Worm (Caenorhabditis elegans): ENCODE data around the gene Y39A1A.20.

Y39A1A.20 gene

DNA sequence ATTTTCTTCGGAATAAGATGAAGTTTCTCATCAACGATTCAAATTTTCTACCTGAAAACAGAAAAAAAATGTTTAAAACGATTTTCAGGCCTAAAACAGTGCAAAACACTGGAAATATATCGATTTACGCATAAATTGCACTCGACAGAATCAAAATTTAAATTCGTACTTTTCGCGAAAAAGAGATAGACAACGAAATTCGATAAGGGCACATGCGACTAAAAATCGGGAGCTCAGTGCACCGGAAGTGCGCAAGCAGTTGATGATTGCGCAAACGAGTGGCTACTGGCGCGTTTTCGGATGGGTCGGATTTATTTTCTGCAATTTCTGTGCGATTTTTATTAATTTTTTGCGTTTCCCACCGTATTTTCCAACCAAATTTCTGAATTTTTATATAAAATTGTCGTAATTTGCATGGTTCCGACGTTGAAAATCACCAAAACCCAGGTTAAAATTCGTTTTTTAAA lies 6.6 kb upstream of the Y39A1A.20 start, which contains the start of the genes Y39A1A.21 and Y39A1A.22:
Gene Y39A1A.21 (minus strand): TSS at position 51 of the 467 bp plus-strand sequence.
Gene Y39A1A.22 (minus strand): TSS at position 57 of the 467 bp plus-strand sequence.
- TF ChIP-seq tra-4 (tag; optimal IDR thresholded peaks at IDR 0.05) = no peak
- TF ChIP-seq F13C5.2 (tag; optimal IDR thresholded peaks at IDR 0.05) = peak; percentile 79
- TF ChIP-seq ama-1 (optimal IDR thresholded peaks at IDR 0.05) = no peak
- peak; percentile 53 for TF ChIP-seq ceh-36 (tag; optimal IDR thresholded peaks at IDR 0.05)
- 0 out of 2 replicates have a peak, but pooled peaks have one; percentile 69 for TF ChIP-seq scrt-1 (GFP tag; IDR thresholded peaks at IDR 0.05)
- TF ChIP-seq sea-1 (GFP tag; conservative IDR thresholded peaks at IDR 0.05) = peak; percentile 50; the same call in 1 of the 2 replicates
- 0 out of 2 replicates have a peak, but pooled peaks have one; percentile 23 for TF ChIP-seq tbx-37 (GFP tag; conservative IDR thresholded peaks at IDR 0.05)
- peak; percentile 58; the same call in 1 of the 2 replicates for TF ChIP-seq pes-1 (GFP tag; IDR thresholded peaks at IDR 0.05)
- peak; percentile 59 for TF ChIP-seq ets-7 (tag; optimal IDR thresholded peaks at IDR 0.05)
- TF ChIP-seq hmg-4 (GFP tag; optimal IDR thresholded peaks at IDR 0.05) = no peak

DNA sequence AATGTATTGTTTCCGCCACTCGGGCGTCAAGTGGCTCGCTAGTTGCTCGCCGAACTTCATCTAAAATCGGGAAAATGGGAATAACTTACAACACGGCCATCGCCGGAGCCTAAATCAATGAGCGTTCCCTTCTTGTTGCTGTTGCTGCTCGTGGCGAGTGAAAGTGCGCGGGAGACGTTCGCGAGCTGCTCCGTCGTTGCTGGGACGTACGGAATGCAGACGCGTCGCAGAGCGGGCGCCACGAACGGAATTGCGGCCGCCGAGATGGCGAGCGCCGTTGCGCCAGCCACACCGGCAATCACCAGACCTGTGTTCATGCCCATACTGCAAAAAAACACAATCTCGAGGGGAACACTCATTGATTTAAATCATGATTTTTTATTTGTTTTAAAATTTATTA lies 6.1 kb upstream of the Y39A1A.20 start:
- TF ChIP-seq flt-1 (GFP tag; IDR thresholded peaks at IDR 0.05) (no peak), ama-1 (optimal IDR thresholded peaks at IDR 0.05) (no peak), pes-1 (GFP tag; IDR thresholded peaks at IDR 0.05) (no peak), tbx-11 (GFP tag; IDR thresholded peaks at IDR 0.05) (no peak), hnd-1 (tag; optimal IDR thresholded peaks at IDR 0.05) (no peak), ets-7 (tag; optimal IDR thresholded peaks at IDR 0.05) (no peak), ceh-13 (GFP tag; optimal IDR thresholded peaks at IDR 0.05) (no peak), hmg-4 (GFP tag; optimal IDR thresholded peaks at IDR 0.05) (no peak), tra-4 (tag; optimal IDR thresholded peaks at IDR 0.05) (no peak), aly-1 (tag; optimal IDR thresholded peaks at IDR 0.05) (no peak), sea-1 (GFP tag; conservative IDR thresholded peaks at IDR 0.05) (no peak), tbx-37 (GFP tag; conservative IDR thresholded peaks at IDR 0.05) (no peak)

DNA sequence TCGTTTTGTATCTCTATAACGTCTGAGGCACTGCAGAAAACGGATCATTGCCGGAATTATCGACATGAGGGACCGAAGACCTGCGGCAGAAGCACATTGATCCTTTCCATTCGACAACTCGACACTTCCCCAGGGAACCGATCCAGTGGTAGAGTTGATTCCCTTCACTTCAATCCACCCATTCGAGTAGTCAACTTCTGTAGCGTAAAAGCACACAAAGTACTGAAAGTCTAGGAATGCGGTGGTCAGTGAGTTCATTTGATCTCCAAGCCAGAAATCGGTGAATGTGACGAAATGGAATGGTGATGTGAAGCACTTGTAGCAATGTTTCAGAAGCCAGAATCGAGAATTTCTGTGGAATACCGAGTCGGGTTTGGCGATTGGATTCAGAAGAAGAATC lies 4.1 kb upstream of the Y39A1A.20 start:
- TF ChIP-seq B0310.2 (tag; optimal IDR thresholded peaks at IDR 0.05) = no peak
- TF ChIP-seq hnd-1 (tag; optimal IDR thresholded peaks at IDR 0.05) = no peak
- no peak for TF ChIP-seq sea-1 (GFP tag; conservative IDR thresholded peaks at IDR 0.05)
- TF ChIP-seq pes-1 (GFP tag; IDR thresholded peaks at IDR 0.05) = no peak
- TF ChIP-seq ceh-13 (GFP tag; optimal IDR thresholded peaks at IDR 0.05) = no peak
- TF ChIP-seq ceh-36 (tag; optimal IDR thresholded peaks at IDR 0.05) = no peak
- no peak for TF ChIP-seq F13C5.2 (tag; optimal IDR thresholded peaks at IDR 0.05)
- no peak for TF ChIP-seq ets-7 (tag; optimal IDR thresholded peaks at IDR 0.05)

DNA sequence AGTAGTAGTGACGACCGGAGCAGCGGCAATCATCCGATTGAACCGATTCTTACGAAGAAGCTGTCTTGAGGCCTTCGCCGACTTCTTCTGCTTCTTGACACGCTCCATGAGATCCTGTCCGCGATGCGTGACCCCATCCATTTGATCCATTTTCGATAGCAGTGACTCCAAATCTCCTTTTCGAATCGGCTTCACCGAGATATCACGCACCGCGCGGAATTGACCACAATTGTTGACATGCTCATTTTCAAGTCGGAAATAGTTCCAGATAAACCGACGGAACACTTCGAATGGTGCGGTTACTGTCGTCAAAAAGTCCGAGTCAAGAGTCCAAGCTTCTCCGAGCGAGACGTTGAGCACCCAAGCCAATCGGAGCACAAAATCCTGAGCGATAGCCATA lies 3.5 kb upstream of the Y39A1A.20 start:
- TF ChIP-seq ama-1 (optimal IDR thresholded peaks at IDR 0.05) (no peak), hmg-4 (GFP tag; optimal IDR thresholded peaks at IDR 0.05) (no peak), tra-4 (tag; optimal IDR thresholded peaks at IDR 0.05) (no peak), flt-1 (GFP tag; IDR thresholded peaks at IDR 0.05) (no peak), B0310.2 (tag; optimal IDR thresholded peaks at IDR 0.05) (no peak), tbx-37 (GFP tag; conservative IDR thresholded peaks at IDR 0.05) (no peak), hmbx-1 (tag; optimal IDR thresholded peaks at IDR 0.05) (no peak), ceh-36 (tag; optimal IDR thresholded peaks at IDR 0.05) (no peak), ceh-13 (GFP tag; optimal IDR thresholded peaks at IDR 0.05) (no peak), aly-1 (tag; optimal IDR thresholded peaks at IDR 0.05) (no peak), pes-1 (GFP tag; IDR thresholded peaks at IDR 0.05) (no peak), scrt-1 (GFP tag; IDR thresholded peaks at IDR 0.05) (no peak), hnd-1 (tag; optimal IDR thresholded peaks at IDR 0.05) (no peak)

DNA sequence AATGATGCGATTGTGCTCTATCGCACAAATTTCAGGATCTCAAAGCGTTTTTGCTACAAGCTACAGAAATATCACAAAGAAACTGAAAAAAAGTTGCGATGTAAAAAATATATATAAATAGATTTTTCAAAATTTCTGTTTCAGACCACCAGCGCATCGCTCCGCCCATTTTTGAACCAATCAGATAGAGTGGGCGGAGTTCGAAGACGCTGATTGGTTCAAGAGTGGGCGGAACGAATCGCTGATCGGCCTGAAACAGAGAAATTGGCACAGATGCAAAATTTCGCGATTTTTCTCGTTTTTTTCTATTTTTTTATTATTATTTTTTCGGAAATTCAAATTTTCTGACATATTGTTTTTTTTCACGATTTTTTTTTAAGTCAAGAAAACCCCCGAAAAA lies 2.4 kb upstream of the Y39A1A.20 start:
- TF ChIP-seq tbx-37 (GFP tag; conservative IDR thresholded peaks at IDR 0.05) = no peak

DNA sequence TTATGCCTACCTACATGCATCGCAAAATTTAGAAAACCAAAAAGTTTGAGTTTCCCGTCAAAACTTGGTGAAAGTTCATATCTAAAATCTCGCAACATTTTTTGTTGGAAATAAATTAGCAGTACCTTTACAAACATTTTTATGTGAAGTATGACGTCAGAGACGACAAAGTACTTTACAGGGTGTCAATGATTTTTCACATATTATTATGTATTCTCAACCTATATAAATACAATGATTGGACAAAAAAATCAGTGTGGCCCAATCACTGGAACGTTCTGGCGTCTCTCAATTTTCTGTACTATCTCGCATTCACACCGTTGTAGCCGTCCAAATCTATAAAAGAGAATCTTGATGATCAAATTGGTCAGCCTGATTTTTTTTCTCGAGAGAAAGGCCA lies 6.1 kb downstream of the Y39A1A.20 start, which contains the start of the genes Y39A1A.18 and fmo-3:
Gene Y39A1A.18 (minus strand): TSS at position 192 of the 400 bp plus-strand sequence.
Gene fmo-3 (plus strand): TSS at position 388 of the 400 bp plus-strand sequence.
- TF ChIP-seq hmbx-1 (tag; optimal IDR thresholded peaks at IDR 0.05) (no peak), tbx-37 (GFP tag; conservative IDR thresholded peaks at IDR 0.05) (no peak), sea-1 (GFP tag; conservative IDR thresholded peaks at IDR 0.05) (no peak), hmg-4 (GFP tag; optimal IDR thresholded peaks at IDR 0.05) (no peak), scrt-1 (GFP tag; IDR thresholded peaks at IDR 0.05) (no peak), ama-1 (optimal IDR thresholded peaks at IDR 0.05) (no peak), pes-1 (GFP tag; IDR thresholded peaks at IDR 0.05) (no peak), F13C5.2 (tag; optimal IDR thresholded peaks at IDR 0.05) (no peak), tra-4 (tag; optimal IDR thresholded peaks at IDR 0.05) (no peak), ceh-13 (GFP tag; optimal IDR thresholded peaks at IDR 0.05) (no peak)

DNA sequence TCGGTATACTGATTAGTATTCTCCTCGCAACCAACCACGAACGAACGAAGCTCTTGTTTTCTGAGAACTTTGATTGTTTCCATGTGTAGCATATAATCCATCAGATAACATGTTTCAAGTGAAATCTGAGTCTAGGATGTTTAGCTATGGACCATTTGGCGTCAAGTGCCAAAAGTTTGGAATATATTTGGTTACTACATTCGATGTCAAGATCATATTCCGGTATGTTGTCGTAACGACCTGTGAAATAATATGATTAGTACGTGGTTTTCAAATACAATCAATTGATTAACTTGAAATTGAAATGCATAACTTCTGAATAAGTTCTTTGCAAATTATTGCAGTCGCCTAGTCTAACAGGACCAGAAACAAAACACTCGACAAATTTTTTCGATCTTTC lies 9.3 kb downstream of the Y39A1A.20 start, which contains the start of gene Y39A1A.17:
Gene Y39A1A.17 (minus strand): TSS at position 101 of the 400 bp plus-strand sequence.
- TF ChIP-seq pes-1 (GFP tag; IDR thresholded peaks at IDR 0.05) (no peak), B0310.2 (tag; optimal IDR thresholded peaks at IDR 0.05) (no peak), flt-1 (GFP tag; IDR thresholded peaks at IDR 0.05) (no peak), tra-4 (tag; optimal IDR thresholded peaks at IDR 0.05) (no peak), tbx-11 (GFP tag; IDR thresholded peaks at IDR 0.05) (no peak), scrt-1 (GFP tag; IDR thresholded peaks at IDR 0.05) (no peak), hmg-4 (GFP tag; optimal IDR thresholded peaks at IDR 0.05) (no peak), sea-1 (GFP tag; conservative IDR thresholded peaks at IDR 0.05) (no peak), ceh-13 (GFP tag; optimal IDR thresholded peaks at IDR 0.05) (no peak), ama-1 (optimal IDR thresholded peaks at IDR 0.05) (no peak), ceh-36 (tag; optimal IDR thresholded peaks at IDR 0.05) (no peak), tbx-37 (GFP tag; conservative IDR thresholded peaks at IDR 0.05) (no peak)

DNA sequence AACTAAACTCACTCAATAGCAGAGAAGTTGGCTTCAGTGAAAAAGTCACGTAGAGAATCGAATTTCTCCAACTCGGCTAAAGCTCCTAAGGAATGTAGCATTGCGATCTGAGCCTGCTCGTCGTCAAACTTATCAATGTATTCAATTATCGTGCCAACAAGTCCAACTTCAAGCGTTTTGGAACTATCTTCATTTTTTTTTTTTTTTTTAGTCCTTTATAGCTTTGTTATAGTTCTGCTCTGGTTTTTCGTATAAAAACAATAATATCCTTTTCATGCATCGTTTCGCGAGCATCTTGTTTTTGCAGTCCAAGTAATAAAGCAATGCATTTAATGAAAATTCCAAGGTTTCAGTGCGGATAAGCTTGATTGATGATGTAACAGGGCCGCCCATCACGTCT lies 11.3 kb downstream of the Y39A1A.20 start, which contains the start of gene Y39A1A.31:
Gene Y39A1A.31 (minus strand): TSS at position 101 of the 400 bp plus-strand sequence.
- TF ChIP-seq tra-4 (tag; optimal IDR thresholded peaks at IDR 0.05) (no peak), B0310.2 (tag; optimal IDR thresholded peaks at IDR 0.05) (no peak), hmg-4 (GFP tag; optimal IDR thresholded peaks at IDR 0.05) (no peak), scrt-1 (GFP tag; IDR thresholded peaks at IDR 0.05) (no peak), ets-7 (tag; optimal IDR thresholded peaks at IDR 0.05) (no peak), ama-1 (optimal IDR thresholded peaks at IDR 0.05) (no peak)
